Fruit fly (Drosophila melanogaster) whole organism, larva: ENCODE measurements around the gene CG4004.

Experiments
- noc ChIP-seq: fragments of 200-800 bp; sonication (Bioruptor generic); optimal IDR thresholded peaks from 3 replicates; lab custom pipeline; 2019; ENCODE audit warnings: missing biosample characterization, mild to moderate bottlenecking, missing genetic modification characterization, moderate library complexity

Gene CG4004

DNA sequence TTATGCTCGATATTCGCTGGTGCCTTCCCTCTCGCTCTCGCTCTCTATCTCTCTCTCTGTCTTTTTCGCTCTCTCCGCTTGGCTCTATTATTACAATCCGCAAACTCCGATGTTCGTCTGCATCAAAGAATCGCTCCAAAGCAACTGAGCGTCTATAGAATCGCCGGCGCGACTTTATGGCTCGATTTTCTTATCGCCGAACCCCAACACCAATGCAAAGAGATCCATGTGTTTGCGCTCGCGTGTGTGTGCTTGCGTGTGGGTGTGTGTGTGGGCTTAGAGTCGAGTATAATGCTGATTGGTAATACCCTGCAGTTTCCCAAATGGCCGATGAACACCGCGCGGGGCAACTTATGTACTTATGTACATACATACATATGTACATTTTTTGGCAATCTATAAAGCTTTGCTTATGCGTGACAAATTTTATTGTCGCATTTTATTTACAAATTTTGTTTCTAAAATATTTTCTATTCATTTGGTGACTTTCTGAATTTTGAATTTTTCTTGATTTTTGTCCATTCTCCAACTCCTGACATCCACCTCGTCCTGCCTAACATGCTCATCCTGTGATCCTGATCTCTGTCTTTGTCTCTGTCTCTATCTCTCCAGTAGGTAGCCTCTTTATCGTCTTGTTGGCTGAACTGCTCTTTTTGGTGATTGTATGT, 16.6 kb downstream of the CG4004 start, which contains the start of gene Paics:
Gene Paics, minus strand, starts transcription at position 152 of the 668 bp plus-strand sequence.
- peak; percentile 48 for TF ChIP-seq noc (tag; lab: Kevin White, UChicago)

dm6 chrX:12763467-12763866, 19.5 kb downstream of the CG4004 start, which contains the start of gene pira:
Gene pira (minus strand): TSS chrX:12763611.
- no peak for TF ChIP-seq noc (tag; lab: Kevin White, UChicago)

- TF ChIP-seq noc (tag; lab: Kevin White, UChicago), result no peak
Measured at dm6 chrX:12764640-12765039, 20.6 kb downstream of the CG4004 start.

dm6 chrX:12765076-12765475, 21.1 kb downstream of the CG4004 start, which contains the start of gene Agpat1:
Gene Agpat1 (plus strand): TSS chrX:12765266.
- no peak for TF ChIP-seq noc (tag; lab: Kevin White, UChicago)

DNA sequence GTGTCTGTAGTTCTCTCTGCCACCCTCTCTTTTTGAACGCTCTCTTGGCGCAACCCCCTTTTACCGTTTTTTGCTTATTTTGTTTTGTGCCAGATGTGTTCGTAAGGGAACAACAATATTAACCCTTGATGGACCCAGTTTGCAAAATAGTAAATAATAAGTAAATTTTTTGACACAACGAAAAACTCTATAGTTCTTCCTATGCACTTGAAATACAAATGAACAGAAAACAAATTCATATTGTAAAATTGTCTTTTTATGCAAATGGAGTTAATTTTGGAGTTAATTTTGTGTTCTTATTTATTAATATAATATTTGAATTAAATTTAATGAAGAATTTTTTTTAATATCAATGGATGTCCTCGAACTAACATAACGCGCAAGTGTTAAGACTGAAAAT, 21.7 kb downstream of the CG4004 start:
- no peak for TF ChIP-seq noc (tag; lab: Kevin White, UChicago)

DNA sequence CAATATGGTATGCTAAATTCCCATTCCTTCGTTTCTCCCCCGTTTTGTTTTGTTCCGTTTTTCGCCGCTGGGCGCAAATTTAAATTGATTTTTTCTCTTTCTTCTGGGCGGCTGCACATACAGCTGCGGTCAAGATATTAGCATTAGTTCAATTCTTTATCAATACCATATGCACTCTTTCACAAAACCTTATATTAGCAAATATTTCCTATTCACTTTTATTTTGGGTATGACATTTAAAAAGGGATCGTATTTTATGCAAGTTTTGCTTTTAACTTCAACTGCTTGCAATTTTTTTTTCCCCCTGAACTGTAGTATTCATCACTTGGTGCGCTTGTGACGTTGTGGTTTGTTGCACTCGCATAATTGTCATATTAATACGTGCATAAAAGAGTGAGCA, 22.3 kb downstream of the CG4004 start:
- no peak for TF ChIP-seq noc (tag; lab: Kevin White, UChicago)

DNA sequence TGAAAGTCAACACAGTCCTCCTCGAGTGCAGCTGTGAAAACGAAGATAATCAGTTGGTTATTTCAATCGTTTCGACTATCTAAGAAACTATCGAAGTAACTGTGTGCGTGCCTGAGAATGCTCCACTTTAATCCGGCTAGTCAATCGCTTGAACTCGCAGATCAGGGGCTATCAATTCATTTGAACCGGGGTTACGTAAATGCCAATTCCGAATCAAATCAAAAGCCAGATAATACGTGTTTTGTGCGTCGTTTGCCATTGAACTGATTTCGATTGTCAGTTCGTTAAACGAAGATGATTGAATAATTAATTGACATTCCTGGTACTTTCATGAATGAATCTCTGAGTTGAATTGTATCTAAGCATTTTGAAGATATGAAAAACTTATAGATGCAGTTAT, 33.2 kb downstream of the CG4004 start:
- TF ChIP-seq noc (tag; lab: Kevin White, UChicago), result peak; percentile 81

DNA sequence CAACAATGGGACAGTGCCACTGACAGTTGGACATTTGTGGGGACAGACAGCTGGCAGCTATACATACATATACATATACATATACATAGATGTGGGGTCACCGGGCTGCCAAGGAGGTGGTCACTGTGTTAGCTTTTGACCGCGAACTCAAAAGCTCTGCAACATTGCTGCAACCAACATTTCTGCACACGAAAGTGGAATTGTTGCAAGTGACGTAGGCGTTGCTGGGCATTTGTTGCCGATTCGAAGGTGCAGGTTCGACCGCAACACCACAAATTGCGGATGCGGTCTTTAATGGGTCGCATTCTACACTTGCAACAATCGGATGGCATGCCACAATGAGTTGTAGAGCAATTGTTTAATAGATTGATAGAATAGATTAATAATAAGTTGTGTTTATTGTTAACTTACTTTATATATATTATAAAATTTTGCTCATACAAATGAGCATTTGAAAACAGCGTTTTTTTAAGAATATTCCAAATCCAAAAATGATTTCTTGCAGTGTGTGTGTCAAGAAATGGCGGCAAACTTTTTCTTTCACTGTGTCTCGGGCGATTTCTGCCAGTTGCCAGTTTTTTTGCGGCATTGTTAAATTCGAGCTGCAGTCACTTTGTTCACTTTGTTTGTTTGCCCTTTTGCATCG, 33.9 kb downstream of the CG4004 start:
- TF ChIP-seq noc (tag; lab: Kevin White, UChicago), result no peak

- no peak for TF ChIP-seq noc (tag; lab: Kevin White, UChicago)
Measured at dm6 chrX:12784690-12785441, 40.9 kb downstream of the CG4004 start, which contains the start of gene CG32647. Gene CG32647 (minus strand): TSS chrX:12784958.
